Worm (Caenorhabditis elegans) whole organism, young adult: ENCODE results near the gene folr-1.

Experiments used
- B0019.2 ChIP-seq: fragments of 200-800 bp; sonication (Bioruptor generic); conservative IDR thresholded peaks from 2 replicates; pipeline ENCODE4 v1.3.6; 2022; ENCODE audit warnings: missing genetic modification reagents, missing genetic modification characterization, missing compliant biosample characterization
- C06A6.2 ChIP-seq: fragments of 200-800 bp; sonication (Bioruptor generic); conservative IDR thresholded peaks from 2 replicates; pipeline ENCODE4 v1.3.6; 2022; ENCODE audit warnings: missing genetic modification characterization, missing compliant biosample characterization
- F52B5.7 ChIP-seq: sonication (generic microtip); optimal IDR thresholded peaks from 2 replicates; lab custom pipeline; 2016; ENCODE audit warnings: mild to moderate bottlenecking, missing genetic modification characterization, missing compliant biosample characterization
- F55B11.4 ChIP-seq: sonication (generic microtip); optimal IDR thresholded peaks from 2 replicates; lab custom pipeline; 2016; ENCODE audit warnings: missing compliant biosample characterization, missing genetic modification characterization, borderline replicate concordance; ENCODE audit not compliant: insufficient read depth
- K11D2.4 ChIP-seq: fragments of 200-800 bp; sonication (Bioruptor generic); IDR thresholded peaks from 2 replicates; pipeline ENCODE4 v1.3.6; 2022; ENCODE audit warnings: missing genetic modification reagents, missing genetic modification characterization, missing compliant biosample characterization
- T07F8.4 ChIP-seq: sonication (generic microtip); optimal IDR thresholded peaks from 2 replicates; lab custom pipeline; 2016; ENCODE audit warnings: mild to moderate bottlenecking, missing genetic modification characterization, moderate library complexity, missing compliant biosample characterization
- T26A5.8 ChIP-seq: sonication (generic microtip); optimal IDR thresholded peaks from 2 replicates; lab custom pipeline; 2016; ENCODE audit warnings: missing genetic modification characterization, missing compliant biosample characterization
- Y53G8AR.9 ChIP-seq: fragments of 200-800 bp; sonication (Bioruptor generic); conservative IDR thresholded peaks from 2 replicates; pipeline ENCODE4 v1.3.6; 2022; ENCODE audit warnings: missing genetic modification reagents, missing genetic modification characterization, missing compliant biosample characterization
- Y67H2A.10 ChIP-seq: fragments of 200-800 bp; sonication (Bioruptor generic); conservative IDR thresholded peaks from 2 replicates; pipeline ENCODE4 v1.3.6; 2022; ENCODE audit warnings: missing genetic modification reagents, missing genetic modification characterization, missing compliant biosample characterization
- ZK185.1 ChIP-seq: sonication (generic microtip); optimal IDR thresholded peaks from 2 replicates; lab custom pipeline; 2016; ENCODE audit warnings: mild to moderate bottlenecking, missing genetic modification characterization, missing compliant biosample characterization; ENCODE audit not compliant: poor library complexity, severe bottlenecking
- akir-1 ChIP-seq: fragments of 200-800 bp; sonication (Bioruptor generic); optimal IDR thresholded peaks from 2 replicates; lab custom pipeline; 2018; ENCODE audit warnings: mild to moderate bottlenecking, missing genetic modification characterization, moderate library complexity, missing compliant biosample characterization
- ama-1 ChIP-seq, 3 experiments: fragments of 150-350 bp in 1 of 3; sonication (generic microtip) in 2 of 3; optimal IDR thresholded peaks; 2 replicates each; lab custom pipeline; 2014 to 2018; ENCODE audit warnings: missing biosample characterization in 2 of 3, missing genetic modification characterization in 2 of 3, missing genetic modification reagents in 2 of 3
- athp-1 ChIP-seq: sonication (generic microtip); optimal IDR thresholded peaks from 2 replicates; lab custom pipeline; 2017; ENCODE audit warnings: mild to moderate bottlenecking, missing genetic modification characterization, missing compliant biosample characterization
- attf-3 ChIP-seq: fragments of 200-800 bp; sonication (Bioruptor generic); conservative IDR thresholded peaks from 2 replicates; pipeline ENCODE4 v1.3.6; 2022; ENCODE audit warnings: missing genetic modification reagents, missing genetic modification characterization, missing compliant biosample characterization
- attf-5 ChIP-seq: fragments of 200-800 bp; sonication (Bioruptor generic); optimal IDR thresholded peaks from 2 replicates; lab custom pipeline; 2018; ENCODE audit warnings: mild to moderate bottlenecking, missing genetic modification characterization, missing compliant biosample characterization
- attf-6 ChIP-seq: fragments of 200-800 bp; sonication (Bioruptor generic); IDR thresholded peaks from 2 replicates; pipeline ENCODE4 v1.3.6; 2022; ENCODE audit warnings: missing genetic modification reagents, missing genetic modification characterization, missing compliant biosample characterization
- bed-1 ChIP-seq: fragments of 200-800 bp; sonication (Bioruptor generic); IDR thresholded peaks from 2 replicates; pipeline ENCODE4 v1.3.6; 2022; ENCODE audit warnings: missing genetic modification reagents, missing genetic modification characterization, missing compliant biosample characterization
- bed-2 ChIP-seq: fragments of 200-800 bp; sonication (Bioruptor generic); IDR thresholded peaks from 2 replicates; pipeline ENCODE4 v1.3.6; 2022; ENCODE audit warnings: missing genetic modification reagents, missing genetic modification characterization, missing compliant biosample characterization
- ceh-27 ChIP-seq: fragments of 200-800 bp; sonication (Bioruptor generic); optimal IDR thresholded peaks from 2 replicates; lab custom pipeline; 2018; ENCODE audit warnings: mild to moderate bottlenecking, missing genetic modification characterization, moderate library complexity, missing compliant biosample characterization
- ceh-91 ChIP-seq: fragments of 200-800 bp; sonication (Bioruptor generic); IDR thresholded peaks from 2 replicates; pipeline ENCODE4 v1.3.6; 2022; ENCODE audit warnings: missing genetic modification reagents, missing genetic modification characterization, missing compliant biosample characterization
- chd-7 ChIP-seq: sonication (generic microtip); optimal IDR thresholded peaks from 2 replicates; lab custom pipeline; 2016; ENCODE audit warnings: mild to moderate bottlenecking, missing genetic modification characterization, moderate library complexity, missing compliant biosample characterization
- egl-18 ChIP-seq: fragments of 200-800 bp; sonication (Bioruptor generic); IDR thresholded peaks from 2 replicates; pipeline ENCODE4 v1.3.6; 2022; ENCODE audit warnings: missing genetic modification reagents, missing genetic modification characterization, missing compliant biosample characterization
- egl-44 ChIP-seq: fragments of 200-800 bp; sonication (Bioruptor generic); IDR thresholded peaks from 2 replicates; pipeline ENCODE4 v1.3.6; 2022; ENCODE audit warnings: missing genetic modification reagents, missing genetic modification characterization, missing compliant biosample characterization
- ekl-4 ChIP-seq: fragments of 200-800 bp; sonication (Bioruptor generic); IDR thresholded peaks from 2 replicates; pipeline ENCODE4 v1.3.6; 2022; ENCODE audit warnings: missing genetic modification reagents, missing genetic modification characterization, missing compliant biosample characterization
- gei-17 ChIP-seq: fragments of 200-800 bp; sonication (Bioruptor generic); optimal IDR thresholded peaks from 2 replicates; lab custom pipeline; 2018; ENCODE audit warnings: mild to moderate bottlenecking, missing genetic modification characterization, missing compliant biosample characterization
- hlh-12 ChIP-seq: sonication (generic microtip); optimal IDR thresholded peaks from 2 replicates; lab custom pipeline; 2016; ENCODE audit warnings: missing genetic modification characterization, missing compliant biosample characterization
- lag-1 ChIP-seq: fragments of 200-800 bp; sonication (Bioruptor generic); IDR thresholded peaks from 2 replicates; pipeline ENCODE4 v1.3.6; 2022; ENCODE audit warnings: missing genetic modification reagents, missing genetic modification characterization, missing compliant biosample characterization
- let-607 ChIP-seq, 2 experiments: fragments of 200-800 bp in 1 of 2; sonication (Bioruptor generic) in 1 of 2; sonication (generic microtip) in 1 of 2; optimal IDR thresholded peaks; 2 replicates each; lab custom pipeline; 2016 to 2018; ENCODE audit warnings: mild to moderate bottlenecking in 2 of 2, missing compliant biosample characterization in 2 of 2, missing genetic modification characterization in 2 of 2, moderate library complexity in 2 of 2, missing genotype in 1 of 2
- lin-35 ChIP-seq, 3 experiments: fragments of 150-350 bp in 2 of 3; sonication (generic microtip) in 1 of 3; optimal IDR thresholded peaks; 2 replicates each; lab custom pipeline; 2014 to 2018; ENCODE audit warnings: missing biosample characterization in 3 of 3, missing genetic modification characterization in 3 of 3, missing genetic modification reagents in 3 of 3
- lin-54 ChIP-seq: fragments of 200-800 bp; sonication (Bioruptor generic); optimal IDR thresholded peaks from 2 replicates; lab custom pipeline; 2018; ENCODE audit warnings: mild to moderate bottlenecking, missing genetic modification characterization, missing compliant biosample characterization
- lsl-1 ChIP-seq: fragments of 200-800 bp; sonication (Bioruptor generic); optimal IDR thresholded peaks from 2 replicates; lab custom pipeline; 2018; ENCODE audit warnings: mild to moderate bottlenecking, missing genetic modification characterization, moderate library complexity, missing compliant biosample characterization
- madf-3 ChIP-seq: fragments of 200-800 bp; sonication (Bioruptor generic); IDR thresholded peaks from 2 replicates; pipeline ENCODE4 v1.3.6; 2022; ENCODE audit warnings: missing genetic modification reagents, missing genetic modification characterization, missing compliant biosample characterization
- mcd-1 ChIP-seq: fragments of 200-800 bp; sonication (Bioruptor generic); IDR thresholded peaks from 2 replicates; pipeline ENCODE4 v1.3.6; 2022; ENCODE audit warnings: missing genetic modification reagents, missing genetic modification characterization, missing compliant biosample characterization
- mes-4 ChIP-seq: sonication (generic microtip); optimal IDR thresholded peaks from 2 replicates; lab custom pipeline; 2016; ENCODE audit warnings: missing genotype, missing genetic modification characterization, missing compliant biosample characterization
- mxl-1 ChIP-seq: sonication (generic microtip); optimal IDR thresholded peaks from 2 replicates; lab custom pipeline; 2016; ENCODE audit warnings: missing genetic modification characterization, missing compliant biosample characterization
- nfya-2 ChIP-seq: fragments of 200-800 bp; sonication (Bioruptor generic); IDR thresholded peaks from 2 replicates; pipeline ENCODE4 v1.3.6; 2022; ENCODE audit warnings: missing genetic modification reagents, missing genetic modification characterization, missing compliant biosample characterization
- nfyb-1 ChIP-seq: fragments of 200-800 bp; sonication (Bioruptor generic); IDR thresholded peaks from 2 replicates; pipeline ENCODE4 v1.3.6; 2022; ENCODE audit warnings: missing genetic modification reagents, missing genetic modification characterization, missing compliant biosample characterization
- nhr-179 ChIP-seq: sonication (generic microtip); optimal IDR thresholded peaks from 2 replicates; lab custom pipeline; 2016; ENCODE audit warnings: mild to moderate bottlenecking, missing genetic modification characterization, missing compliant biosample characterization
- nhr-90 ChIP-seq: sonication (generic microtip); optimal IDR thresholded peaks from 2 replicates; lab custom pipeline; 2016; ENCODE audit warnings: missing genotype, mild to moderate bottlenecking, missing genetic modification characterization, missing compliant biosample characterization
- repo-1 ChIP-seq: sonication (generic microtip); optimal IDR thresholded peaks from 2 replicates; lab custom pipeline; 2017; ENCODE audit warnings: mild to moderate bottlenecking, missing genetic modification characterization, missing compliant biosample characterization
- tbp1 ChIP-seq: fragments of 200-800 bp; sonication (Bioruptor generic); optimal IDR thresholded peaks from 2 replicates; lab custom pipeline; 2018; ENCODE audit warnings: mild to moderate bottlenecking, missing genetic modification characterization, missing compliant biosample characterization
- unc-62 ChIP-seq: fragments of 150-350 bp; optimal IDR thresholded peaks from 2 replicates; lab custom pipeline; 2014; ENCODE audit warnings: missing biosample characterization, missing genetic modification reagents, missing genetic modification characterization
- zim-3 ChIP-seq: sonication (generic microtip); optimal IDR thresholded peaks from 2 replicates; lab custom pipeline; 2017; ENCODE audit warnings: mild to moderate bottlenecking, missing genetic modification characterization, moderate library complexity, missing compliant biosample characterization
- ztf-18 ChIP-seq: sonication (generic microtip); optimal IDR thresholded peaks from 2 replicates; lab custom pipeline; 2016; ENCODE audit warnings: missing genotype, mild to moderate bottlenecking, missing genetic modification characterization, missing compliant biosample characterization
- ztf-25 ChIP-seq: fragments of 200-800 bp; sonication (Bioruptor generic); IDR thresholded peaks from 2 replicates; pipeline ENCODE4 v1.3.6; 2022; ENCODE audit warnings: missing genetic modification reagents, missing genetic modification characterization, missing compliant biosample characterization

The folr-1 gene

DNA sequence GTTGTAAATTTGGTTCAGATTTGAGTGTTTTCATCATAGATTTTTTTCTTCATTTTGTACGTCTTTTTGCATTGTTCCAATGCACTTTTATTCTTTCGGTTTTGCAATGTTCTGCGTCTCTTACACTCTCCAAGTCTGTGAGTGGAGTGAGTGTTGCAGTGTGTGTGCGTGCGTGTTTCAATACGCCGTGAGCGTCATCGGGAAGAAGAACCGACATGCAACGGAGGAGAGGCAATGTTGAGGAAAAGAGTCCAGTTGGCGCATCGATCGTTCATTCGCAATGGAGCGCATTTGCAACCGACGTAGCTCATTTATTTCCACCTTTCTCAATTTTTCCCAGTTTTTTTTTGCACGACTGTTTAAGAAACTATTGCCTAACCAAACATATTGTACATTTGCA is 39.5 kb downstream of the folr-1 start, which contains the start of gene ZC506.1 (continued):
- TF ChIP-seq chd-7 (tag; lab: Kevin White, UChicago): peak; percentile 88
- TF ChIP-seq K11D2.4: peak; percentile 82
- TF ChIP-seq T07F8.4 (tag; lab: Kevin White, UChicago): no peak
- peak; percentile 92 for TF ChIP-seq attf-5 (GFP tag; lab: Kevin White, UChicago)
- TF ChIP-seq nhr-179 (tag; lab: Kevin White, UChicago): no peak
- TF ChIP-seq attf-3: no peak
- TF ChIP-seq nhr-90 (tag; lab: Kevin White, UChicago): peak; percentile 61
- TF ChIP-seq lag-1 (GFP tag; lab: Robert Waterston, UW): no peak
- TF ChIP-seq T26A5.8 (tag; lab: Kevin White, UChicago): no peak
- no peak for TF ChIP-seq bed-1
- TF ChIP-seq Y67H2A.10 (GFP tag; lab: Robert Waterston, UW): peak; percentile 42; the same call in 1 of the 2 replicates
- no peak for TF ChIP-seq ama-1 (optimal IDR thresholded peaks at IDR 0.05; lab: Kevin White, UChicago)
- no peak for TF ChIP-seq ama-1 (GFP tag; optimal IDR thresholded peaks at IDR 0.05; lab: Kevin White, UChicago)
- no peak for TF ChIP-seq zim-3 (tag; lab: Kevin White, UChicago)
- peak; percentile 86 for TF ChIP-seq ekl-4 (GFP tag; lab: Robert Waterston, UW)
- peak; percentile 63 for TF ChIP-seq tbp1 (GFP tag; lab: Kevin White, UChicago)
- TF ChIP-seq nfyb-1 (GFP tag; lab: Robert Waterston, UW): peak; percentile 83
- TF ChIP-seq repo-1 (tag; lab: Kevin White, UChicago): peak; percentile 79
- no peak for TF ChIP-seq madf-3 (GFP tag; lab: Robert Waterston, UW)
- no peak for TF ChIP-seq F55B11.4 (tag; lab: Kevin White, UChicago)
- TF ChIP-seq ztf-18 (tag; lab: Kevin White, UChicago): peak; percentile 60
- TF ChIP-seq ztf-25 (GFP tag; lab: Robert Waterston, UW): no peak
- peak; percentile 66; the same call in 1 of the 2 replicates for TF ChIP-seq Y53G8AR.9 (GFP tag; lab: Robert Waterston, UW)
- TF ChIP-seq unc-62: no peak
- 0 out of 2 replicates have a peak, but pooled peaks have one; percentile 37 for TF ChIP-seq egl-44 (GFP tag; lab: Robert Waterston, UW)
- TF ChIP-seq ZK185.1 (tag; lab: Kevin White, UChicago): peak; percentile 66
- no peak for TF ChIP-seq F52B5.7
- no peak for TF ChIP-seq ceh-91 (GFP tag; lab: Robert Waterston, UW)
- TF ChIP-seq nfya-2 (GFP tag; lab: Robert Waterston, UW): no peak
- peak; percentile 94 for TF ChIP-seq ceh-27 (GFP tag; lab: Kevin White, UChicago)
- 0 out of 2 replicates have a peak, but pooled peaks have one; percentile 26 for TF ChIP-seq bed-2 (GFP tag; lab: Robert Waterston, UW)
- TF ChIP-seq egl-18 (GFP tag; lab: Robert Waterston, UW): no peak
- no peak for TF ChIP-seq akir-1 (GFP tag; lab: Kevin White, UChicago)
- TF ChIP-seq hlh-12: no peak
- TF ChIP-seq C06A6.2 (GFP tag; lab: Robert Waterston, UW): peak; percentile 71
- no peak for TF ChIP-seq attf-6 (GFP tag; lab: Robert Waterston, UW)
- TF ChIP-seq athp-1 (tag; lab: Kevin White, UChicago): peak; percentile 80
- TF ChIP-seq lsl-1 (GFP tag; lab: Kevin White, UChicago): no peak
- peak; percentile 92 to 96 for TF ChIP-seq let-607 (tag; optimal IDR thresholded peaks at IDR 0.05; lab: Kevin White, UChicago)
- TF ChIP-seq B0019.2 (GFP tag; lab: Robert Waterston, UW): no peak
- TF ChIP-seq lin-35 (GFP tag; optimal IDR thresholded peaks at IDR 0.05; lab: Kevin White, UChicago): peak in 1 of 3 experiments; percentile 56
- TF ChIP-seq lin-54: peak; percentile 59
- peak; percentile 99 for TF ChIP-seq mcd-1 (GFP tag; lab: Robert Waterston, UW)
- TF ChIP-seq gei-17 (GFP tag; lab: Kevin White, UChicago): peak; percentile 63
- no peak for TF ChIP-seq mxl-1 (tag; lab: Kevin White, UChicago)
- TF ChIP-seq mes-4 (tag; lab: Kevin White, UChicago): no peak
